Fruit fly (Drosophila melanogaster) whole organism, embryonic: ENCODE data around the gene Nckx30C.

ENCODE experiments used
- Awh ChIP-seq: fragments of 200-800 bp; sonication (Bioruptor generic); IDR thresholded peaks from 2 replicates; pipeline ENCODE4, ENCODE4 v1.3.6; 2022; ENCODE audit warnings: missing biosample characterization, missing genetic modification characterization
- CG10267 ChIP-seq: fragments of 200-800 bp; sonication (Bioruptor generic); optimal IDR thresholded peaks from 2 replicates; lab custom pipeline; 2018; ENCODE audit warnings: missing biosample characterization, mild to moderate bottlenecking, missing genetic modification characterization, moderate library complexity
- CG10321 ChIP-seq: fragments of 200-800 bp; sonication (Bioruptor generic); IDR thresholded peaks from 2 replicates; pipeline ENCODE4 v1.3.6; 2022; ENCODE audit warnings: missing biosample characterization, missing genetic modification characterization
- CG11560 ChIP-seq: fragments of 200-800 bp; sonication (Bioruptor generic); IDR thresholded peaks from 3 replicates; pipeline ENCODE4 v1.3.6; 2022; ENCODE audit warnings: missing biosample characterization, missing genetic modification characterization
- CG14441 ChIP-seq: fragments of 200-800 bp; sonication (Bioruptor generic); IDR thresholded peaks from 2 replicates; pipeline ENCODE4 v1.3.6; 2022; ENCODE audit warnings: missing biosample characterization, missing genetic modification characterization
- CG14965 ChIP-seq: fragments of 200-800 bp; sonication (Bioruptor generic); optimal IDR thresholded peaks from 2 replicates; lab custom pipeline; 2016; ENCODE audit warnings: missing biosample characterization, missing genetic modification characterization, borderline replicate concordance
- CG15479 ChIP-seq: fragments of 200-800 bp; sonication (Bioruptor generic); optimal IDR thresholded peaks from 3 replicates; lab custom pipeline; 2019; ENCODE audit warnings: missing biosample characterization, mild to moderate bottlenecking, missing genetic modification characterization, moderate library complexity
- CG1603 ChIP-seq: fragments of 200-800 bp; sonication (Bioruptor generic); optimal IDR thresholded peaks from 2 replicates; lab custom pipeline; 2019; ENCODE audit warnings: missing biosample characterization, mild to moderate bottlenecking, missing genetic modification characterization, moderate library complexity
- CG17802 ChIP-seq: fragments of 200-800 bp; sonication (Bioruptor generic); optimal IDR thresholded peaks from 2 replicates; lab custom pipeline; 2018; ENCODE audit warnings: missing biosample characterization, mild to moderate bottlenecking, missing genetic modification characterization, moderate library complexity
- CG18619 ChIP-seq: fragments of 200-800 bp; sonication (Bioruptor generic); optimal IDR thresholded peaks from 3 replicates; lab custom pipeline; 2017; ENCODE audit warnings: missing biosample characterization, mild to moderate bottlenecking, missing genetic modification characterization
- CG3281 ChIP-seq: fragments of 200-800 bp; sonication (Bioruptor generic); optimal IDR thresholded peaks from 3 replicates; lab custom pipeline; 2017; ENCODE audit warnings: missing biosample characterization, mild to moderate bottlenecking, missing genetic modification characterization
- CG33557 ChIP-seq: fragments of 200-800 bp; sonication (Bioruptor generic); optimal IDR thresholded peaks from 2 replicates; lab custom pipeline; 2019; ENCODE audit warnings: missing biosample characterization, mild to moderate bottlenecking, missing genetic modification characterization, moderate library complexity
- CG3838 ChIP-seq: fragments of 200-800 bp; sonication (Bioruptor generic); optimal IDR thresholded peaks from 3 replicates; lab custom pipeline; 2016; ENCODE audit warnings: missing biosample characterization, missing genetic modification characterization
- CG43689 ChIP-seq: fragments of 200-800 bp; sonication (Bioruptor generic); IDR thresholded peaks from 2 replicates; pipeline ENCODE4 v1.3.6; 2022; ENCODE audit warnings: missing biosample characterization, missing genetic modification characterization
- CG8089 ChIP-seq: fragments of 200-800 bp; sonication (Bioruptor generic); optimal IDR thresholded peaks from 3 replicates; lab custom pipeline; 2016; ENCODE audit warnings: missing biosample characterization, missing genetic modification characterization
- CG8388 ChIP-seq: fragments of 200-800 bp; sonication (Bioruptor generic); optimal IDR thresholded peaks from 2 replicates; lab custom pipeline; 2019; ENCODE audit warnings: missing biosample characterization, mild to moderate bottlenecking, missing genetic modification characterization, moderate library complexity
- CG8765 ChIP-seq: fragments of 200-800 bp; sonication (Bioruptor generic); IDR thresholded peaks from 2 replicates; pipeline ENCODE4 v1.3.6; 2022; ENCODE audit warnings: missing biosample characterization, missing genetic modification characterization
- CG8924 ChIP-seq: fragments of 200-800 bp; optimal IDR thresholded peaks from 3 replicates; lab custom pipeline; 2019; ENCODE audit warnings: missing biosample characterization, mild to moderate bottlenecking, missing genetic modification characterization, moderate library complexity
- D ChIP-seq, 2 experiments: fragments of 200-800 bp in 1 of 2; fragments of >200 bp in 1 of 2; sonication (Bioruptor generic) in 1 of 2; optimal IDR thresholded peaks; 2 replicates in 1 of 2; 3 replicates in 1 of 2; lab custom pipeline; 2017; ENCODE audit warnings: mild to moderate bottlenecking in 1 of 2, missing biosample characterization in 1 of 2, missing genetic modification characterization in 1 of 2, missing genetic modification reagents in 1 of 2
- D19A ChIP-seq: fragments of 200-800 bp; optimal IDR thresholded peaks from 3 replicates; lab custom pipeline; 2019; ENCODE audit warnings: missing biosample characterization, mild to moderate bottlenecking, missing genetic modification characterization, moderate library complexity
- Dll ChIP-seq: fragments of 200-800 bp; sonication (Bioruptor generic); IDR thresholded peaks from 4 replicates; pipeline ENCODE4 v1.3.6; 2022; ENCODE audit warnings: missing biosample characterization, missing genetic modification characterization; ENCODE audit not compliant: partially characterized antibody
- Doc2 ChIP-seq: fragments of 200-800 bp; sonication (Bioruptor generic); IDR thresholded peaks from 2 replicates; pipeline ENCODE4 v1.3.6; 2022; ENCODE audit warnings: missing biosample characterization, missing genetic modification characterization
- Fer3 ChIP-seq: fragments of 200-800 bp; sonication (Bioruptor generic); optimal IDR thresholded peaks from 2 replicates; lab custom pipeline; 2018; ENCODE audit warnings: missing biosample characterization, mild to moderate bottlenecking, missing genetic modification characterization, moderate library complexity
- HmgD ChIP-seq: fragments of 200-800 bp; sonication (Bioruptor generic); optimal IDR thresholded peaks from 3 replicates; lab custom pipeline; 2016; ENCODE audit warnings: missing biosample characterization, missing genetic modification characterization
- Hsf ChIP-seq: fragments of 200-800 bp; sonication (Bioruptor generic); optimal IDR thresholded peaks from 3 replicates; lab custom pipeline; 2016; ENCODE audit warnings: missing biosample characterization, missing genetic modification characterization
- Lhr ChIP-seq: fragments of 200-800 bp; sonication (Bioruptor generic); optimal IDR thresholded peaks from 3 replicates; lab custom pipeline; 2017; ENCODE audit warnings: mild to moderate bottlenecking, missing biosample characterization, missing genetic modification reagents, missing genetic modification characterization
- Lpt ChIP-seq: fragments of >200 bp; optimal IDR thresholded peaks from 2 replicates; lab custom pipeline; 2018; ENCODE audit warnings: missing biosample characterization, missing genetic modification characterization
- MTF-1 ChIP-seq: fragments of 200-800 bp; sonication (Bioruptor generic); optimal IDR thresholded peaks from 2 replicates; lab custom pipeline; 2018; ENCODE audit warnings: missing biosample characterization, mild to moderate bottlenecking, missing genetic modification characterization, borderline replicate concordance
- Mes4 ChIP-seq: fragments of 200-800 bp; sonication (Bioruptor generic); optimal IDR thresholded peaks from 2 replicates; lab custom pipeline; 2016; ENCODE audit warnings: missing biosample characterization, missing genetic modification characterization
- Nf-YA ChIP-seq: fragments of 200-800 bp; sonication (Bioruptor generic); IDR thresholded peaks from 2 replicates; pipeline ENCODE4 v1.3.6; 2022; ENCODE audit warnings: missing biosample characterization, missing genetic modification characterization
- Poxn ChIP-seq: fragments of 200-800 bp; sonication (Bioruptor generic); IDR thresholded peaks from 2 replicates; pipeline ENCODE4 v1.3.6; 2022; ENCODE audit warnings: missing biosample characterization, missing genetic modification characterization
- Ptx1 ChIP-seq: fragments of 200-800 bp; sonication (Bioruptor generic); IDR thresholded peaks from 2 replicates; pipeline ENCODE4 v1.3.6; 2022; ENCODE audit warnings: missing biosample characterization, missing genetic modification characterization
- Rx ChIP-seq: fragments of 200-800 bp; sonication (Bioruptor generic); IDR thresholded peaks from 2 replicates; pipeline ENCODE4 v1.3.6; 2022; ENCODE audit warnings: missing biosample characterization, missing genetic modification characterization
- Sox102F ChIP-seq: fragments of 200-800 bp; sonication (Bioruptor generic); optimal IDR thresholded peaks from 2 replicates; lab custom pipeline; 2018; ENCODE audit warnings: missing biosample characterization, mild to moderate bottlenecking, missing genetic modification characterization, moderate library complexity
- Spps ChIP-seq: fragments of 200-800 bp; sonication (Bioruptor generic); optimal IDR thresholded peaks from 2 replicates; lab custom pipeline; 2018; ENCODE audit warnings: missing biosample characterization, mild to moderate bottlenecking, missing genetic modification characterization
- Sry-δ ChIP-seq: fragments of 200-800 bp; sonication (Bioruptor generic); optimal IDR thresholded peaks from 2 replicates; lab custom pipeline; 2016; ENCODE audit warnings: missing biosample characterization, missing genetic modification characterization
- al ChIP-seq: fragments of 200-800 bp; sonication (Bioruptor generic); IDR thresholded peaks from 2 replicates; pipeline ENCODE4 v1.3.6; 2022; ENCODE audit warnings: missing biosample characterization, missing genetic modification characterization
- cas ChIP-seq: fragments of 200-800 bp; sonication (Bioruptor generic); IDR thresholded peaks from 2 replicates; pipeline ENCODE4 v1.3.6; 2022; ENCODE audit warnings: missing biosample characterization, missing genetic modification characterization
- chm ChIP-seq: fragments of 200-800 bp; sonication (Bioruptor generic); IDR thresholded peaks from 2 replicates; pipeline ENCODE4 v1.3.6; 2022; ENCODE audit warnings: missing biosample characterization, missing genetic modification characterization
- chn ChIP-seq: fragments of 200-800 bp; sonication (Bioruptor generic); optimal IDR thresholded peaks from 2 replicates; lab custom pipeline; 2016; ENCODE audit warnings: missing biosample characterization, missing genetic modification characterization
- disco-r ChIP-seq: fragments of 200-800 bp; sonication (Bioruptor generic); optimal IDR thresholded peaks from 2 replicates; lab custom pipeline; 2016; ENCODE audit warnings: missing biosample characterization, missing genetic modification characterization
- emc ChIP-seq: fragments of 200-800 bp; sonication (Bioruptor generic); optimal IDR thresholded peaks from 2 replicates; lab custom pipeline; 2016; ENCODE audit warnings: missing biosample characterization, missing genetic modification characterization
- fd3F ChIP-seq: fragments of 200-800 bp; sonication (Bioruptor generic); optimal IDR thresholded peaks from 2 replicates; lab custom pipeline; 2018; ENCODE audit warnings: missing biosample characterization, mild to moderate bottlenecking, missing genetic modification characterization, moderate library complexity
- fru ChIP-seq: fragments of >200 bp; optimal IDR thresholded peaks from 2 replicates; lab custom pipeline; 2017
- hb ChIP-seq: fragments of 200-800 bp; sonication (Bioruptor generic); IDR thresholded peaks from 3 replicates; pipeline ENCODE4 v1.3.6; 2022; ENCODE audit warnings: missing biosample characterization, missing genetic modification characterization; ENCODE audit not compliant: partially characterized antibody
- jigr1 ChIP-seq: fragments of 200-800 bp; sonication (Bioruptor generic); IDR thresholded peaks from 3 replicates; pipeline ENCODE4 v1.3.6; 2022; ENCODE audit warnings: missing biosample characterization, missing genetic modification characterization
- lola ChIP-seq, 3 experiments: fragments of >200 bp in 2 of 3; fragments of 200-800 bp in 1 of 3; sonication (Bioruptor generic) in 1 of 3; optimal IDR thresholded peaks; 2 replicates each; lab custom pipeline; 2017 to 2019; ENCODE audit warnings: missing biosample characterization in 3 of 3, missing genetic modification characterization in 3 of 3, mild to moderate bottlenecking in 1 of 3, moderate library complexity in 1 of 3
- luna ChIP-seq: fragments of 200-800 bp; sonication (Bioruptor generic); optimal IDR thresholded peaks from 2 replicates; lab custom pipeline; 2016; ENCODE audit warnings: missing biosample characterization, missing genetic modification characterization
- run ChIP-seq: fragments of 200-800 bp; sonication (Bioruptor generic); optimal IDR thresholded peaks from 3 replicates; lab custom pipeline; 2018; ENCODE audit warnings: missing biosample characterization, mild to moderate bottlenecking, missing genetic modification characterization
- trem ChIP-seq: fragments of 200-800 bp; optimal IDR thresholded peaks from 3 replicates; lab custom pipeline; 2019; ENCODE audit warnings: missing biosample characterization, mild to moderate bottlenecking, missing genetic modification characterization, moderate library complexity
- unc-4 ChIP-seq: fragments of 200-800 bp; sonication (Bioruptor generic); IDR thresholded peaks from 2 replicates; pipeline ENCODE4 v1.3.6; 2022; ENCODE audit warnings: missing biosample characterization, missing genetic modification characterization; ENCODE audit not compliant: partially characterized antibody

Gene Nckx30C

DNA sequence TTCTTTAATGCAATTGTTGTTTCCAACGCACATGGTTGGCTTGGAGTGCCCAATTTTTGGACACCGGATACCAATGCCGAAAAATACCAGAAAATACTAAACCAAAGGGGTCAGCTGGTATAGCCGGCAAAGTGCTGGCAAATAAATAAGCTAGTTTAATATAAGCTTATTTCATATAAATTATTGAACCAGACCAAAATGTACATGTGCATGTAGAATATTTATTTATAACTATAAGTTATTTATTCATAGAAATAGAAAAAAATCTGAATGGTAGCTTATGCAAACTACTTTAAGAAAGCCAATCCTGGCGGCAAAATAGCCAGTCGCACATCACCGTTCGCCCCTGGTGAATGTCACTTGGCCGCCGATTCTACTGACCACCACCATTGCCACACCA lies 45.8 kb downstream of the Nckx30C start, which contains the start of gene pelo (continued):
- TF ChIP-seq chm (GFP tag; lab: Robert Waterston, UW) (no peak), al (GFP tag; lab: Robert Waterston, UW) (peak; percentile 70), Doc2 (GFP tag; lab: Robert Waterston, UW) (no peak), Mes4 (GFP tag; lab: Kevin White, UChicago) (no peak), Hsf (GFP tag; lab: Kevin White, UChicago) (peak; percentile 14), CG11560 (no peak), run (tag; lab: Kevin White, UChicago) (peak; percentile 26), MTF-1 (GFP tag; lab: Kevin White, UChicago) (no peak), Dll (0 out of 4 replicates have a peak, but pooled peaks have one; percentile 14), D (optimal IDR thresholded peaks at IDR 0.05; lab: Kevin White, UChicago) (no peak), D (GFP tag; optimal IDR thresholded peaks at IDR 0.05; lab: Kevin White, UChicago) (peak; percentile 23), Lpt (GFP tag; lab: Kevin White, UChicago) (no peak), Sox102F (GFP tag; lab: Kevin White, UChicago) (peak; percentile 49), Nf-YA (GFP tag; lab: Robert Waterston, UW) (peak; percentile 24; the same call in 1 of the 2 replicates), lola (GFP tag; optimal IDR thresholded peaks at IDR 0.05; lab: Kevin White, UChicago) (peak in 1 of 3 experiments; percentile 51), Sry-δ (no peak), CG43689 (no peak), CG1603 (tag; lab: Kevin White, UChicago) (no peak), Spps (tag; lab: Kevin White, UChicago) (peak; percentile 47), CG33557 (peak; percentile 31), fd3F (peak; percentile 41), chn (no peak), CG3281 (GFP tag; lab: Kevin White, UChicago) (peak; percentile 73), CG8765 (GFP tag; lab: Robert Waterston, UW) (peak; percentile 45; the same call in 1 of the 2 replicates), Lhr (GFP tag; lab: Kevin White, UChicago) (peak; percentile 66), CG8924 (tag; lab: Kevin White, UChicago) (peak; percentile 75), jigr1 (GFP tag; lab: Robert Waterston, UW) (no peak), CG8089 (GFP tag; lab: Kevin White, UChicago) (no peak), emc (GFP tag; lab: Kevin White, UChicago) (no peak), CG15479 (GFP tag; lab: Kevin White, UChicago) (no peak), disco-r (GFP tag; lab: Kevin White, UChicago) (no peak), CG14441 (GFP tag; lab: Robert Waterston, UW) (peak; percentile 27; the same call in 1 of the 2 replicates), cas (GFP tag; lab: Robert Waterston, UW) (no peak), Poxn (GFP tag; lab: Robert Waterston, UW) (0 out of 2 replicates have a peak, but pooled peaks have one; percentile 41), trem (tag; lab: Kevin White, UChicago) (peak; percentile 68), luna (no peak), Awh (GFP tag; lab: Robert Waterston, UW) (no peak), CG14965 (GFP tag; lab: Kevin White, UChicago) (no peak), D19A (peak; percentile 44), fru (no peak), HmgD (GFP tag; lab: Kevin White, UChicago) (no peak), CG17802 (tag; lab: Kevin White, UChicago) (no peak), CG10321 (no peak), hb (GFP tag; lab: Robert Waterston, UW) (no peak), Ptx1 (GFP tag; lab: Robert Waterston, UW) (peak; percentile 77), CG3838 (no peak), CG18619 (GFP tag; lab: Kevin White, UChicago) (peak; percentile 56), CG8388 (GFP tag; lab: Kevin White, UChicago) (peak; percentile 64), Fer3 (peak; percentile 51), unc-4 (GFP tag; lab: Robert Waterston, UW) (no peak), Rx (no peak), CG10267 (tag; lab: Kevin White, UChicago) (peak; percentile 74)
